Fruit fly (Drosophila melanogaster): ENCODE results near the gene Pisd.

DNA sequence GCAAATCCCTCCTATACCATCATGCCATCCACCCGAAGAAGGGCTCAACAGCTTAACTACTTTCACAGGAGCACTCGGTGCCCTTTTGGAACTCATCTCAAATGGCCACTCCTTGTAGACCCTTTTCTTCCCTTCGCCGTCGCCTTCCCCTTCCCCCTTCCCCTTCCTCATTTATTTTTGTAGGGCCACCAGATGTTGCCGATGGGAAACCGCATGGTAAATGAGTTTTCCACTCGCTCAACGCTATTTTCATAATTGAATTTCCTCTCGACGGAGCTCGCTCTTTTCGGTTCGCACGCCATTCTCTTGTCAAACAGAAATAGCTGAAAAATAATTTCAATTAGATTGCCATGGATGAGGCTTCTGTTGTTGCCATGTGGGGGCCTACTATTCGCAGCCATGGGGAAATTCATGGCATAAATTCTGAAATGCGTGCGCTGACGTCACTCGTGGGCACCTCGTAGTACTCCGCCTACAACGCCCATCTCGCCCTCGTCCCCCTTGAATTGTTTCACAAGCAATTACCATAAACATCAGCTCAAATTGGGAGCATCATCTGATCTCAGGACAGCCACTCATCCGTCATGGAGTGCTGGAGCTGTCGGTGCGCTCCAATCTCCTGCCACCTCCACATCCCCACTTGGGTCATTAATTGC is 38.4 kb upstream of the Pisd start:
- no peak for TF ChIP-seq gl (tag; optimal IDR thresholded peaks at IDR 0.05)
- TF ChIP-seq CG34367 (tag; optimal IDR thresholded peaks at IDR 0.05) = no peak
- TF ChIP-seq CG4496 (GFP tag; IDR thresholded peaks at IDR 0.05) = no peak
- no peak for TF ChIP-seq fd96Ca (GFP tag; IDR thresholded peaks at IDR 0.05)
- TF ChIP-seq rn (GFP tag; IDR thresholded peaks at IDR 0.05) = no peak
